Fruit fly (Drosophila melanogaster): Measurements from ENCODE around the gene esg.

DNA sequence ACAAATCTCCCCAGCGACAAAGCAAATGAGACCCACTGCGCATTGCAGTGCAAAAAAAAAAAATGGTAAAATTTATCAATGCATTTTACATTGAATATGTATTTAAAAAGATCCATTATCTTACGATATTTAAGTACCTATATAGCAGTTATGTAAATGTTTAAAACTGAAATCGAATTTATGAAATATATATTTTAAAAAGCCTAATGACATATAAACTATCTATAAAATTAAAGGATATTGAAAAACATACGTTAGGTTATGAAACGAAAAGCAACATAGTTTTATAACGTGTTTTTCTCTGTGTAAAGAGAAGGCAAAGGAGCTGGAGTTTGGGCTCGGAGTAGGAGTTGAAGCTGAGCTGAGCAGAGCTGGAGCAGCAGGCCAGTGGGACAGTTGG lies 29.3 kb upstream of the esg start:
- no peak for TF ChIP-seq psq (optimal IDR thresholded peaks at IDR 0.05)
- no peak for TF ChIP-seq h (optimal IDR thresholded peaks at IDR 0.05)
